Worm (Caenorhabditis elegans): ENCODE data around the gene T08B6.9.

The T08B6.9 gene

DNA sequence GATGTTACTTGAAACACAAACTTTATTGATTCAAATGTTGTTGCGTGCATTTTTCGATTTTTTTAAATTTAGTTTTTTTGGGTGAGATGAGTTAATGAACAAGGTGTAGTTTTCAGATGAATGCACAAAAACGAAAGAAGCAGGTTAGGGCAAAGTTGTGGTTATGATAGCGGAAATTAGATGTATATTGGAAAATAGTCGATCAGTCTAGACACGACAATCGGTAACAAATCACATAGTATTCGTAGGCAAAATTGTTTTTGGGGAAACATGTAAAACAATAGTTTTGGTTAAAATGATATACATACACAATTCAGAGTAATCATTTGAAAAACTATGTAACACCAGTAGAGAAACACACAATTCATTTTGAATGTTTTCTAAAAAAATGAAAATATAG is 23.0 kb upstream of the T08B6.9 start, which contains the start of gene str-172:
TSS of gene str-172 (minus strand) at position 101 of the 400 bp plus-strand sequence.
- TF ChIP-seq skn-1 (tag; optimal IDR thresholded peaks at IDR 0.05), result no peak
- TF ChIP-seq ztf-11 (tag; optimal IDR thresholded peaks at IDR 0.05), result no peak
- no peak for TF ChIP-seq nhr-11 (tag; optimal IDR thresholded peaks at IDR 0.05)
- TF ChIP-seq rnt-1 (tag; optimal IDR thresholded peaks at IDR 0.05), result no peak
- no peak for TF ChIP-seq fos-1 (tag; optimal IDR thresholded peaks at IDR 0.05)
- TF ChIP-seq egl-27 (tag; optimal IDR thresholded peaks at IDR 0.05), result no peak

DNA sequence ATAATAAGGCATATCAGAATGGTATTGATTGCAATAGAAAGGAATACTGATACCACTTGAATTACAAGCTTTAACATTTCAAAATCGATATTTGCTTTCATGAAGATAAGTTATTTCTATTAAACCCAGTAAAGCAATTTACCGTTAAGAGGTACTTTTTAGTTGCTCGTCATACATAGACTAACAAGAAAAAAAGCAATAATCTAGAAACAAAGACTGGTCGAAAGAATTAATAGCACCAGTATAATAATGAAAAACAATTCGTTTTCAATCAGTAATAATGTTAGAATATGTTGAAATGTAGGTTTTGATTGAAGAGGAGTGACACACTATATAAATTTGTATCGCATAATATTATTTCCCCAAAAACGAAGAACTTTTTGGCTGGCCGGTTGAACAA is 20.1 kb upstream of the T08B6.9 start, which contains the start of gene str-175:
TSS of gene str-175 (minus strand) at position 101 of the 400 bp plus-strand sequence.
- no peak for TF ChIP-seq pqm-1 (tag; optimal IDR thresholded peaks at IDR 0.05)
- TF ChIP-seq ceh-63 (GFP tag; optimal IDR thresholded peaks at IDR 0.05), result no peak
- TF ChIP-seq ztf-4 (tag; optimal IDR thresholded peaks at IDR 0.05), result no peak
- no peak for TF ChIP-seq isw-1 (GFP tag; IDR thresholded peaks at IDR 0.05)
- TF ChIP-seq lsy-2 (tag; optimal IDR thresholded peaks at IDR 0.05), result no peak
- no peak for TF ChIP-seq C16A3.4 (tag; optimal IDR thresholded peaks at IDR 0.05)
- no peak for TF ChIP-seq nhr-20 (tag; optimal IDR thresholded peaks at IDR 0.05)
- TF ChIP-seq nhr-47 (tag; optimal IDR thresholded peaks at IDR 0.05), result no peak
- TF ChIP-seq ces-1 (GFP tag; optimal IDR thresholded peaks at IDR 0.05), result no peak

DNA sequence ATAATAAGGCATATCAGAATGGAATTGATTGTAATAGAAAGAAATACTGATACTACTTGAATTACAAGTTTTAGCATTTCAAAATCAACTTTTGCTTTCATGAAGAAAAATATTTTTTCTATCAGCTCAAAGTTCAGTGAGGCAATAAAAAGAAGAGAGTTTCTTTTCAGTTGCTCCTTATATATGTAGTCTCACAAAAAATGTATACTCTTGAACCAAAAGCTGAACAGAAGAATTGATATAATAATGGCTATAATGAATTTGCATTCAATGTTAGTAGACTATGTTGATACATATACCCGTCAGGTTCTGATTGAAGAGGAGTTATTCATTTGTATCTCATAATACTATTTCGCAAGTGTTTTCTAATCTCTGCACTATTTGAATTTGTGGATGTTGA is 16.0 kb upstream of the T08B6.9 start, which contains the start of gene str-174:
TSS of gene str-174 (minus strand) at position 101 of the 400 bp plus-strand sequence.
- TF ChIP-seq nhr-19 (GFP tag; conservative IDR thresholded peaks at IDR 0.05) (no peak), fkh-8 (tag; optimal IDR thresholded peaks at IDR 0.05) (no peak), C34B4.2 (tag; optimal IDR thresholded peaks at IDR 0.05) (no peak), hlh-4 (tag; optimal IDR thresholded peaks at IDR 0.05) (no peak), nhr-77 (tag; optimal IDR thresholded peaks at IDR 0.05) (no peak)

DNA sequence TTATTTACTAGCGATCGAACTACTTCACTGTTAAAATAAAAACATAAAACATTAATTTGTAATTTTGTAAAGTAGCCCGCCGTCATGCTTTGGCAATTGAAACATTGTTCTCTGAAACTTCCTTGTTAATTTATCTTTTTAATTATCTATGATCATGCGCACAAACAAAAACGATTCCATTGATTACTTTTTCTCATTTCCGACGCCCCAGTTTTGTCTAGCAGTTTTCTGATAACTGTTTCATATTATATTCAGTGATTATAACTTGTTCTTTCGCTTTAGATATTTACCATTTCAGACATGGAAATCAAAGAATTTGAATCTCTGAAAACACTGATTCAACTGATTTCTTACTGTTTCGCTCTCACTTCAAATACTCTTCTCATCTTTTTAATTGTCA is 13.5 kb upstream of the T08B6.9 start, which contains the start of gene str-170:
TSS of gene str-170 (plus strand) at position 301 of the 400 bp plus-strand sequence.
- no peak for TF ChIP-seq nhr-11 (tag; optimal IDR thresholded peaks at IDR 0.05)
- TF ChIP-seq unc-62 (GFP tag; optimal IDR thresholded peaks at IDR 0.05), result no peak

ce11 chrIV:4880634-4881033 is 10.0 kb upstream of the T08B6.9 start:
- peak; percentile 32 for TF ChIP-seq sox-4 (tag; optimal IDR thresholded peaks at IDR 0.05)
- no peak for TF ChIP-seq ztf-11 (tag; optimal IDR thresholded peaks at IDR 0.05)
- TF ChIP-seq isw-1 (GFP tag; IDR thresholded peaks at IDR 0.05), result no peak
- peak; percentile 35 to 37 for TF ChIP-seq lin-35 (GFP tag; optimal IDR thresholded peaks at IDR 0.05)
- no peak for TF ChIP-seq mef-2 (tag; optimal IDR thresholded peaks at IDR 0.05)
- TF ChIP-seq ceh-63 (GFP tag; optimal IDR thresholded peaks at IDR 0.05), result no peak
- TF ChIP-seq ama-1 (optimal IDR thresholded peaks at IDR 0.05), result no peak
- no peak for TF ChIP-seq tlp-1 (tag; optimal IDR thresholded peaks at IDR 0.05)
- TF ChIP-seq efl-3 (GFP tag; optimal IDR thresholded peaks at IDR 0.05), result no peak
- no peak for TF ChIP-seq F16B12.6 (tag; optimal IDR thresholded peaks at IDR 0.05)
- TF ChIP-seq unc-30 (tag; optimal IDR thresholded peaks at IDR 0.05), result no peak
- no peak for TF ChIP-seq C16A3.4 (tag; optimal IDR thresholded peaks at IDR 0.05)
- no peak for TF ChIP-seq unc-62 (GFP tag; optimal IDR thresholded peaks at IDR 0.05)
- TF ChIP-seq elt-3 (tag; optimal IDR thresholded peaks at IDR 0.05), result peak in 3 of 6 experiments; percentile 20 to 62 (median 29)
- no peak for TF ChIP-seq sup-37 (GFP tag; optimal IDR thresholded peaks at IDR 0.05)
- no peak for TF ChIP-seq aly-2 (tag; optimal IDR thresholded peaks at IDR 0.05)
- peak; percentile 93 for TF ChIP-seq lin-14 (GFP tag; optimal IDR thresholded peaks at IDR 0.05)
- TF ChIP-seq hpl-2 (GFP tag; optimal IDR thresholded peaks at IDR 0.05), result no peak
- TF ChIP-seq unc-130 (tag; optimal IDR thresholded peaks at IDR 0.05), result no peak
- TF ChIP-seq pqm-1 (tag; optimal IDR thresholded peaks at IDR 0.05), result no peak
- peak; percentile 50 for TF ChIP-seq nhr-77 (tag; optimal IDR thresholded peaks at IDR 0.05)
- TF ChIP-seq nhr-11 (tag; optimal IDR thresholded peaks at IDR 0.05), result no peak
- peak in 1 of 2 experiments; percentile 5 for TF ChIP-seq mdl-1 (tag; optimal IDR thresholded peaks at IDR 0.05)
- no peak for TF ChIP-seq hlh-17 (GFP tag; optimal IDR thresholded peaks at IDR 0.05; ENCODE audit: borderline replicate concordance)
- no peak for TF ChIP-seq ces-1 (GFP tag; optimal IDR thresholded peaks at IDR 0.05)
- peak; percentile 24 to 53 (median 53) for TF ChIP-seq ceh-82 (tag; optimal IDR thresholded peaks at IDR 0.05)
- peak; percentile 39; the same call in 1 of the 2 replicates for TF ChIP-seq ceh-88 (GFP tag; IDR thresholded peaks at IDR 0.05)
- no peak for TF ChIP-seq ceh-8 (GFP tag; optimal IDR thresholded peaks at IDR 0.05)
- TF ChIP-seq nhr-237 (tag; optimal IDR thresholded peaks at IDR 0.05), result peak; percentile 5
- TF ChIP-seq efl-1 (optimal IDR thresholded peaks at IDR 0.05), result peak; percentile 33 to 61
- peak; percentile 16 to 93 for TF ChIP-seq efl-1 (GFP tag; optimal IDR thresholded peaks at IDR 0.05 in 1 of 2)
- no peak for TF ChIP-seq ceh-90 (tag; optimal IDR thresholded peaks at IDR 0.05)
- peak; percentile 51 for TF ChIP-seq tbx-2 (tag; optimal IDR thresholded peaks at IDR 0.05)
